Worm (Caenorhabditis elegans) whole organism, mixed stage, embryonic: ENCODE results near the gene noca-2.
A peak's percentile ranks its signal among the peaks of the same experiment; 100 is the strongest.

Experiments
- M03D4.4 ChIP-seq: sonication (generic microtip); optimal IDR thresholded peaks from 2 replicates; lab custom pipeline; 2017; ENCODE audit warnings: mild to moderate bottlenecking, missing genetic modification characterization, missing compliant biosample characterization
- bed-3 ChIP-seq: fragments of 200-800 bp; sonication (Bioruptor generic); optimal IDR thresholded peaks from 3 replicates; lab custom pipeline; 2018; ENCODE audit warnings: mild to moderate bottlenecking, missing genetic modification characterization, moderate library complexity, missing compliant biosample characterization
- blmp-1 ChIP-seq: fragments of 150-350 bp; optimal IDR thresholded peaks from 2 replicates; lab custom pipeline; 2014; ENCODE audit warnings: missing biosample characterization, missing genetic modification characterization
- ceh-39 ChIP-seq: fragments of 150-350 bp; optimal IDR thresholded peaks from 2 replicates; lab custom pipeline; 2014; ENCODE audit warnings: missing biosample characterization, missing genetic modification characterization
- ceh-43 ChIP-seq: fragments of 200-800 bp; sonication (Bioruptor generic); optimal IDR thresholded peaks from 2 replicates; lab custom pipeline; 2018; ENCODE audit warnings: mild to moderate bottlenecking, missing genetic modification characterization, moderate library complexity, missing compliant biosample characterization
- ceh-83 ChIP-seq: fragments of 200-800 bp; sonication (Bioruptor generic); optimal IDR thresholded peaks from 2 replicates; lab custom pipeline; 2018; ENCODE audit warnings: mild to moderate bottlenecking, missing genetic modification characterization, missing compliant biosample characterization
- ces-1 ChIP-seq: fragments of 150-350 bp; optimal IDR thresholded peaks from 2 replicates; lab custom pipeline; 2014; ENCODE audit warnings: missing biosample characterization, missing genetic modification reagents, missing genetic modification characterization
- cnd-1 ChIP-seq: fragments of 200-800 bp; sonication (Bioruptor generic); optimal IDR thresholded peaks from 2 replicates; lab custom pipeline; 2018; ENCODE audit warnings: mild to moderate bottlenecking, missing genetic modification characterization, missing compliant biosample characterization
- drap-1 ChIP-seq: fragments of 200-800 bp; sonication (Bioruptor generic); optimal IDR thresholded peaks from 3 replicates; lab custom pipeline; 2018; ENCODE audit warnings: mild to moderate bottlenecking, missing genetic modification characterization, missing compliant biosample characterization
- flh-1 ChIP-seq: fragments of 200-800 bp; sonication (Bioruptor generic); optimal IDR thresholded peaks from 2 replicates; lab custom pipeline; 2018; ENCODE audit warnings: mild to moderate bottlenecking, missing genetic modification characterization, moderate library complexity, missing compliant biosample characterization
- lin-13 ChIP-seq: fragments of 150-350 bp; optimal IDR thresholded peaks from 2 replicates; lab custom pipeline; 2014; ENCODE audit warnings: missing biosample characterization, missing genetic modification characterization
- lin-32 ChIP-seq: fragments of 200-800 bp; sonication (Bioruptor generic); optimal IDR thresholded peaks from 2 replicates; lab custom pipeline; 2018; ENCODE audit warnings: mild to moderate bottlenecking, missing genetic modification characterization, missing compliant biosample characterization
- lsy-2 ChIP-seq: fragments of 150-350 bp; optimal IDR thresholded peaks from 2 replicates; lab custom pipeline; 2014; ENCODE audit warnings: missing biosample characterization, missing genetic modification characterization
- mab-5 ChIP-seq: fragments of 150-350 bp; optimal IDR thresholded peaks from 2 replicates; lab custom pipeline; 2014; ENCODE audit warnings: missing biosample characterization, missing genetic modification characterization
- mep-1 ChIP-seq: fragments of 150-350 bp; optimal IDR thresholded peaks from 2 replicates; lab custom pipeline; 2017; ENCODE audit warnings: missing biosample characterization, missing genetic modification reagents, missing genetic modification characterization, inconsistent platforms
- nhr-12 ChIP-seq: fragments of 150-350 bp; optimal IDR thresholded peaks from 2 replicates; lab custom pipeline; 2014; ENCODE audit warnings: missing biosample characterization, missing genetic modification characterization
- nhr-2 ChIP-seq: fragments of 150-350 bp; optimal IDR thresholded peaks from 2 replicates; lab custom pipeline; 2014; ENCODE audit warnings: missing biosample characterization, missing genetic modification characterization
- nhr-28 ChIP-seq: fragments of 150-350 bp; optimal IDR thresholded peaks from 2 replicates; lab custom pipeline; 2014; ENCODE audit warnings: missing biosample characterization, missing genetic modification characterization
- pha-4 ChIP-seq: fragments of 150-350 bp; optimal IDR thresholded peaks from 2 replicates; lab custom pipeline; 2018; ENCODE audit warnings: missing biosample characterization, missing genetic modification reagents, missing genetic modification characterization
- sem-2 ChIP-seq: fragments of 200-800 bp; sonication (Bioruptor generic); optimal IDR thresholded peaks from 2 replicates; lab custom pipeline; 2018; ENCODE audit warnings: mild to moderate bottlenecking, missing genetic modification characterization, missing compliant biosample characterization
- tbx-8 ChIP-seq: fragments of 200-800 bp; sonication (Bioruptor generic); optimal IDR thresholded peaks from 2 replicates; lab custom pipeline; 2018; ENCODE audit warnings: mild to moderate bottlenecking, missing genetic modification characterization, moderate library complexity, missing compliant biosample characterization
- unc-120 ChIP-seq: sonication (generic microtip); optimal IDR thresholded peaks from 2 replicates; lab custom pipeline; 2017; ENCODE audit warnings: missing genetic modification characterization, missing compliant biosample characterization; ENCODE audit not compliant: poor library complexity, severe bottlenecking
- unc-39 ChIP-seq: fragments of 150-350 bp; optimal IDR thresholded peaks from 2 replicates; lab custom pipeline; 2014; ENCODE audit warnings: missing biosample characterization, missing genetic modification characterization
- unc-62 ChIP-seq: fragments of 150-350 bp; optimal IDR thresholded peaks from 2 replicates; lab custom pipeline; 2014; ENCODE audit warnings: missing biosample characterization, missing genetic modification reagents, missing genetic modification characterization
- zip-8 ChIP-seq: fragments of 150-350 bp; optimal IDR thresholded peaks from 2 replicates; lab custom pipeline; 2014; ENCODE audit warnings: missing biosample characterization, missing genetic modification characterization
- ztf-11 ChIP-seq: fragments of 150-350 bp; optimal IDR thresholded peaks from 2 replicates; lab custom pipeline; 2014; ENCODE audit warnings: missing biosample characterization, missing genetic modification characterization

The noca-2 gene

DNA sequence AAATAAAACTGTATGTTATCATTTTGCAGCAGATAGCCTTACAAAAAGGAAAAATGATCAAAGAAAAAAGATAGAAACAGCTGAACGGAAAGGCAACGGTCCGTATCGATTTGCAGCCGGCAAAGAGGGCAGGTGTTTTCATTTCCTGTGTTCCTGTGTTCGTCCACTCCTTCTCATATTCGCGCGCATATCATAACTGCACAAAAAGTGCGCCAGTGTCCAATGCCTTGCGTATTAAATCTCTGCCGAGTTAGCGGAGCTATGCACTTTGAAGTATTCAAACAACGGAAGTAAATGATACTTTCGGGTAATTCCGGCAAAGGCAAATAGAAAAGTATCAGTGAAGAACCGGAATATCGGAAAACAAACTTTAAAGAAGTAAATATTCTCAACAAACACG is 4.4 kb upstream of the noca-2 start:
- TF ChIP-seq mep-1 (tag; lab: Kevin White, UChicago) (peak; percentile 70), ceh-39 (tag; lab: Kevin White, UChicago) (peak; percentile 46), tbx-8 (GFP tag; lab: Kevin White, UChicago) (no peak), lin-13 (tag; lab: Kevin White, UChicago) (peak; percentile 72), unc-120 (no peak), cnd-1 (tag; lab: Kevin White, UChicago) (peak; percentile 55), ceh-43 (GFP tag; lab: Kevin White, UChicago) (no peak), M03D4.4 (tag; lab: Kevin White, UChicago) (peak; percentile 60), drap-1 (GFP tag; lab: Kevin White, UChicago) (peak; percentile 7), lin-32 (peak; percentile 22), pha-4 (tag; lab: Kevin White, UChicago) (no peak), flh-1 (GFP tag; lab: Kevin White, UChicago) (no peak), sem-2 (GFP tag; lab: Kevin White, UChicago) (no peak), nhr-2 (tag; lab: Kevin White, UChicago) (no peak)
- TF ChIP-seq, all 35 proteins: peak for 7

DNA sequence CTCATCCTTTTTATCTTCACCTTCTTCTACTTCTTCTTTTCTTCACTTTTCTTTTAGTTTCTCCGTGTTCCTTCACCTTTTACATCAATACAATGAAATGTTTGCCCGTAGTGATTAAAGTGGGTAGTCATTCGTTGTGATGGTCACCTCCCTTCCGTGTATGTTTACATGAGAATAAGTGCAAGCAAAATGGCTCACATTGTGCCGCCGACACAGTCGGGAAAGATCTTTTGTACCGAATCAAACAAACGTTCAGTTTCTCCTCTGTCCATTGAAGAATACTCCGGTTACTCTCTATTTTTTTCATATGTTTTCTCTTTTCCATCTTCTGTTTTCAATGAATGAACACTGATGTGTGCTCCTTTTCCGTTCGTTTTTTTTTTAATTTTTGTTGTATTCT is 2.7 kb upstream of the noca-2 start:
- no peak for TF ChIP-seq ceh-43 (GFP tag; lab: Kevin White, UChicago)
- TF ChIP-seq mab-5 (tag; lab: Kevin White, UChicago) = no peak
- TF ChIP-seq pha-4 (tag; lab: Kevin White, UChicago) = peak; percentile 43
- no peak for TF ChIP-seq unc-62 (GFP tag; lab: Kevin White, UChicago)

- TF ChIP-seq tbx-8 (GFP tag; lab: Kevin White, UChicago) = no peak
- no peak for TF ChIP-seq zip-8 (tag; lab: Kevin White, UChicago)
Observed at ce11 chrX:11665522-11666017, 1.4 kb upstream of the noca-2 start.

- TF ChIP-seq unc-120 (no peak), ceh-83 (GFP tag; lab: Kevin White, UChicago) (no peak), nhr-2 (tag; lab: Kevin White, UChicago) (no peak), cnd-1 (tag; lab: Kevin White, UChicago) (peak; percentile 82), flh-1 (GFP tag; lab: Kevin White, UChicago) (no peak), drap-1 (GFP tag; lab: Kevin White, UChicago) (no peak), bed-3 (GFP tag; lab: Kevin White, UChicago) (no peak), blmp-1 (tag; lab: Kevin White, UChicago) (no peak), unc-62 (GFP tag; lab: Kevin White, UChicago) (no peak), nhr-12 (no peak), mab-5 (tag; lab: Kevin White, UChicago) (no peak), ztf-11 (no peak), ces-1 (GFP tag; lab: Kevin White, UChicago) (peak; percentile 65), tbx-8 (GFP tag; lab: Kevin White, UChicago) (no peak), nhr-28 (tag; lab: Kevin White, UChicago) (no peak), lsy-2 (tag; lab: Kevin White, UChicago) (no peak), sem-2 (GFP tag; lab: Kevin White, UChicago) (no peak), unc-39 (no peak), lin-13 (tag; lab: Kevin White, UChicago) (no peak), zip-8 (tag; lab: Kevin White, UChicago) (no peak), lin-32 (peak; percentile 85)
Observed at ce11 chrX:11673063-11673759, 6.3 kb downstream of the noca-2 start.

ce11 chrX:11675573-11675972 is 8.6 kb downstream of the noca-2 start:
- TF ChIP-seq unc-39 (no peak), nhr-2 (tag; lab: Kevin White, UChicago) (peak; percentile 49), nhr-28 (tag; lab: Kevin White, UChicago) (no peak), cnd-1 (tag; lab: Kevin White, UChicago) (peak; percentile 73), M03D4.4 (tag; lab: Kevin White, UChicago) (no peak)
